Fruit fly (Drosophila melanogaster) whole organism, wandering third instar larva: Measurements from ENCODE around the gene eRF1.
A peak's percentile ranks its signal among the peaks of the same experiment; 100 is the strongest.

ENCODE experiments used
- Abd-B ChIP-seq: fragments of >200 bp; optimal IDR thresholded peaks from 2 replicates; lab custom pipeline; 2017; ENCODE audit warnings: missing biosample characterization, missing genetic modification characterization
- CG32264 ChIP-seq: fragments of 200-800 bp; sonication (Bioruptor generic); optimal IDR thresholded peaks from 2 replicates; lab custom pipeline; 2016; ENCODE audit warnings: missing biosample characterization, missing genetic modification characterization
- CG9705 ChIP-seq: fragments of 200-800 bp; sonication (Bioruptor generic); optimal IDR thresholded peaks from 2 replicates; lab custom pipeline; 2018; ENCODE audit warnings: missing biosample characterization, mild to moderate bottlenecking, missing genetic modification characterization
- CrebA ChIP-seq: fragments of 200-800 bp; sonication (Bioruptor generic); optimal IDR thresholded peaks from 2 replicates; lab custom pipeline; 2016; ENCODE audit warnings: missing biosample characterization, mild to moderate bottlenecking, missing genetic modification characterization, borderline replicate concordance
- Dfd ChIP-seq: fragments of >200 bp; optimal IDR thresholded peaks from 2 replicates; lab custom pipeline; 2017; ENCODE audit warnings: missing biosample characterization, missing genetic modification characterization
- GATAd ChIP-seq: sonication (Bioruptor generic); optimal IDR thresholded peaks from 2 replicates; lab custom pipeline; 2016; ENCODE audit warnings: missing biosample characterization, missing genetic modification characterization
- HLH106 ChIP-seq: fragments of 200-800 bp; optimal IDR thresholded peaks from 3 replicates; lab custom pipeline; 2019; ENCODE audit warnings: missing biosample characterization, mild to moderate bottlenecking, missing genetic modification characterization, moderate library complexity
- Hnf4 ChIP-seq: fragments of 200-800 bp; sonication (Bioruptor generic); optimal IDR thresholded peaks from 2 replicates; lab custom pipeline; 2016; ENCODE audit warnings: missing biosample characterization, mild to moderate bottlenecking, missing genetic modification characterization
- Hr83 ChIP-seq: fragments of 200-300 bp; sonication (Bioruptor generic); optimal IDR thresholded peaks from 2 replicates; lab custom pipeline; 2016; ENCODE audit warnings: missing biosample characterization, mild to moderate bottlenecking, missing genetic modification characterization, moderate library complexity; ENCODE audit not compliant: poor library complexity, severe bottlenecking
- Jra ChIP-seq: sonication (Bioruptor generic); optimal IDR thresholded peaks from 2 replicates; lab custom pipeline; 2016; ENCODE audit warnings: missing biosample characterization, missing genetic modification characterization
- Mio ChIP-seq: sonication (Bioruptor generic); optimal IDR thresholded peaks from 2 replicates; lab custom pipeline; 2016; ENCODE audit warnings: missing biosample characterization, missing genetic modification characterization
- Myc ChIP-seq: fragments of >200 bp; optimal IDR thresholded peaks from 2 replicates; lab custom pipeline; 2017
- N ChIP-seq: fragments of >200 bp; optimal IDR thresholded peaks from 2 replicates; lab custom pipeline; 2018; ENCODE audit warnings: missing biosample characterization, missing external identifiers, missing genetic modification characterization
- OdsH ChIP-seq: fragments of 200-800 bp; sonication (Bioruptor generic); optimal IDR thresholded peaks from 2 replicates; lab custom pipeline; 2016; ENCODE audit warnings: missing biosample characterization, mild to moderate bottlenecking, missing genetic modification characterization
- Rel ChIP-seq, 2 experiments: fragments of 200-800 bp; sonication (Bioruptor generic) in 1 of 2; optimal IDR thresholded peaks; 2 replicates in 1 of 2; 3 replicates in 1 of 2; lab custom pipeline; 2016 to 2019; ENCODE audit warnings: mild to moderate bottlenecking in 2 of 2, missing biosample characterization in 2 of 2, missing genetic modification characterization in 2 of 2, moderate library complexity in 1 of 2
- Sp1 ChIP-seq: fragments of 200-800 bp; sonication (Bioruptor generic); optimal IDR thresholded peaks from 3 replicates; lab custom pipeline; 2019; ENCODE audit warnings: missing biosample characterization, mild to moderate bottlenecking, missing genetic modification characterization, moderate library complexity
- Vsx2 ChIP-seq: fragments of 200-300, 225-300 bp; sonication (Bioruptor generic); optimal IDR thresholded peaks from 2 replicates; lab custom pipeline; 2018; ENCODE audit warnings: missing biosample characterization, missing genetic modification characterization; ENCODE audit not compliant: partially characterized antibody
- br ChIP-seq: fragments of 200-800 bp; sonication (Bioruptor generic); optimal IDR thresholded peaks from 2 replicates; lab custom pipeline; 2016; ENCODE audit warnings: missing biosample characterization, missing genetic modification characterization
- brk ChIP-seq: fragments of 200-800 bp; sonication (Bioruptor generic); optimal IDR thresholded peaks from 2 replicates; lab custom pipeline; 2016; ENCODE audit warnings: missing biosample characterization, mild to moderate bottlenecking, missing genetic modification characterization
- dl ChIP-seq, 2 experiments: fragments of 175-275, 200-275 bp in 1 of 2; fragments of 200-275 bp in 1 of 2; sonication (Bioruptor generic); optimal IDR thresholded peaks; lab custom pipeline; 2018; ENCODE audit warnings: mild to moderate bottlenecking in 2 of 2, missing biosample characterization in 2 of 2, missing genetic modification characterization in 2 of 2, moderate library complexity in 2 of 2; ENCODE audit not compliant: partially characterized antibody in 2 of 2, insufficient read depth in 1 of 2
- dmrt93B ChIP-seq: fragments of 200-800 bp; sonication (Bioruptor generic); optimal IDR thresholded peaks from 2 replicates; lab custom pipeline; 2018; ENCODE audit warnings: missing biosample characterization, mild to moderate bottlenecking, missing genetic modification characterization
- dsf ChIP-seq: sonication (Bioruptor generic); optimal IDR thresholded peaks from 2 replicates; lab custom pipeline; 2016; ENCODE audit warnings: missing biosample characterization, missing genetic modification characterization, borderline replicate concordance
- ey ChIP-seq: fragments of 200-800 bp; sonication (Bioruptor generic); optimal IDR thresholded peaks from 2 replicates; lab custom pipeline; 2016; ENCODE audit warnings: missing biosample characterization, missing genetic modification characterization
- foxo ChIP-seq, 2 experiments: fragments of 200-800 bp; sonication (Bioruptor generic); optimal IDR thresholded peaks; 2 replicates in 1 of 2; 3 replicates in 1 of 2; lab custom pipeline; 2016 to 2017; ENCODE audit warnings: missing biosample characterization in 2 of 2, missing genetic modification characterization in 2 of 2
- fru ChIP-seq: fragments of 200-800 bp; sonication (Bioruptor generic); optimal IDR thresholded peaks from 3 replicates; lab custom pipeline; 2016; ENCODE audit warnings: missing biosample characterization, mild to moderate bottlenecking, missing genetic modification characterization
- h ChIP-seq: fragments of 200-800 bp; sonication (Bioruptor generic); optimal IDR thresholded peaks from 3 replicates; lab custom pipeline; 2016; ENCODE audit warnings: missing biosample characterization, mild to moderate bottlenecking, missing genetic modification characterization
- jim ChIP-seq: fragments of 175-275, 200-325 bp; sonication (Bioruptor generic); optimal IDR thresholded peaks from 2 replicates; lab custom pipeline; 2016; ENCODE audit warnings: missing biosample characterization, mild to moderate bottlenecking, missing genetic modification characterization
- pan ChIP-seq: fragments of >200 bp; optimal IDR thresholded peaks from 2 replicates; lab custom pipeline; 2017
- psq ChIP-seq: fragments of 200-800 bp; sonication (Bioruptor generic); optimal IDR thresholded peaks from 3 replicates; lab custom pipeline; 2017; ENCODE audit warnings: missing biosample characterization, mild to moderate bottlenecking, missing genetic modification characterization, moderate library complexity
- rgr ChIP-seq: fragments of 200-800 bp; sonication (Bioruptor generic); optimal IDR thresholded peaks from 3 replicates; lab custom pipeline; 2016; ENCODE audit warnings: missing biosample characterization, mild to moderate bottlenecking, missing genetic modification characterization
- sage ChIP-seq: fragments of 200-800 bp; sonication (Bioruptor generic); optimal IDR thresholded peaks from 2 replicates; lab custom pipeline; 2016; ENCODE audit warnings: missing biosample characterization, mild to moderate bottlenecking, missing genetic modification characterization
- sv ChIP-seq: fragments of 200-800 bp; sonication (Bioruptor generic); optimal IDR thresholded peaks from 3 replicates; lab custom pipeline; 2016; ENCODE audit warnings: missing biosample characterization, missing genetic modification characterization
- tai ChIP-seq: sonication (Bioruptor generic); optimal IDR thresholded peaks from 2 replicates; lab custom pipeline; 2016; ENCODE audit warnings: missing biosample characterization, missing genetic modification characterization
- usp ChIP-seq: fragments of >200 bp; optimal IDR thresholded peaks from 2 replicates; lab custom pipeline; 2017; ENCODE audit warnings: missing biosample characterization, missing genetic modification characterization
- woc ChIP-seq: sonication (Bioruptor generic); optimal IDR thresholded peaks from 2 replicates; lab custom pipeline; 2016; ENCODE audit warnings: missing biosample characterization, mild to moderate bottlenecking, missing genetic modification characterization

Gene eRF1

dm6 chr3L:20375878-20376563, 27.9 kb downstream of the eRF1 start, which contains the start of the genes Ide and RhoBTB (continued):
- TF ChIP-seq psq (GFP tag; lab: Kevin White, UChicago): peak; percentile 69
- TF ChIP-seq fru (GFP tag; lab: Kevin White, UChicago): peak; percentile 84
- no peak for TF ChIP-seq sage
- TF ChIP-seq pan (lab: Kevin White, UChicago): no peak
- TF ChIP-seq Hr83 (GFP tag; lab: Kevin White, UChicago): peak; percentile 37
- peak; percentile 83 for TF ChIP-seq h

- TF ChIP-seq usp (GFP tag; lab: Kevin White, UChicago) (no peak), psq (GFP tag; lab: Kevin White, UChicago) (no peak), Sp1 (GFP tag; lab: Kevin White, UChicago) (no peak), rgr (no peak)
- TF ChIP-seq, all 38 proteins: peak for 0
These were observed 28.4 kb downstream of the eRF1 start for dm6 chr3L:20376564-20376920.

DNA sequence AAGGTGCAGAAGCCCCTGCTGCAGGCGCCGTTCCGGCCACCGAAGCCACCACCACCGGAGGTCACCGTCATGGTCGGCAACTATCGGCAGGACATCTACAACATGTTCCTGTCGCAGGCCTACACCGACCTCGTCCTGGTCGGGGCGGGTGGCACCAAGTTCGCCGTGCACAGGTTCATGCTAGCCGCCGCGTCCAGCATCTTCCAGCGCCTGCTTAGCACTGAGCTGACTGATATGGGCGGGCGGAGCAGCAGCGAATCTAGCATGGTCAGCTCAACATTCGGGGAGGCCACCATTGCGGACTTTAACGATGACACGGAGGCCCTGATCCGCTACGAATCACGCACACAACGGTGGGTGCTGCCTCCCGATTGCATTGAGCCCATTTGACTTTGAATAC, 31.3 kb downstream of the eRF1 start:
- TF ChIP-seq tai (no peak), Dfd (GFP tag; lab: Kevin White, UChicago) (no peak), CrebA (GFP tag; lab: Kevin White, UChicago) (no peak), HLH106 (tag; lab: Kevin White, UChicago) (no peak), fru (GFP tag; lab: Kevin White, UChicago) (no peak), dl (GFP tag; optimal IDR thresholded peaks at IDR 0.05; lab: Kevin White, UChicago; ENCODE audit: insufficient read depth in 1 of 2, partially characterized antibody in 2 of 2) (no peak), usp (GFP tag; lab: Kevin White, UChicago) (no peak), jim (GFP tag; lab: Kevin White, UChicago) (no peak), Jra (no peak), foxo (GFP tag; optimal IDR thresholded peaks at IDR 0.05; lab: Kevin White, UChicago) (no peak), Hr83 (GFP tag; lab: Kevin White, UChicago) (no peak), ey (no peak), h (no peak)

DNA sequence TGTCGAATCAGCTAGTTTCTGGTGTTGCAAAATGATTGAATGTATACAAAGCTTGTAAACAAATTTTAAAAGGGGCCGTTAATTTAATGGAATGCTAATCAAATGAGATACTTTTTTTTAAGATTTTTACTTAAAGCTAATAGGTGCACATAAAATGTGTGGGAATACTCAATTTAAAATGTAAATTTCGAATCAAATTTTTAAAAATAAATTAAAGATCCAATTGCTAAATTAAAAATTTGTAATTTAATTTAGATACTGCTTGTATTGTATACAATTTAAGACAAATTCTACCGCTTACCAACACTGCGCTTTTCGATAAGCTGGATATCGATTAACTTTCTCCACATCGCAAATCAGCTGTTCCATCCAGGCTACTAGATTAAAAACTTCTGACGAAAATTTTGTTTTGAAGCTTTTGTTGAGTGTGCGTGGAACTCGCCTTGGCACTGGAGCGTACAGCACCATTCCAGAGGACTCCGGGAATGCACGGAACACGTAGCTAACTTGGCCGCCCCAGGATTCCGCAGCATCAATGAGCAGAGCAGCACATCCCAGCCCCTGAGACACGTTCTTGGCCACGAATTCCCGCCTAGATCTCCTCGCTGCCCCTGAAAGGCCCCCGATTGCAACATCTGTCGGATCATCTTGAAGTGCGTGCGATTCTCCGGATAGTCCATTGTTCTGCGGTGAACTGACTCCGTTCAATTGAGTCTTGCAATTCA, 36.1 kb downstream of the eRF1 start, which contains the start of the genes CG5498 and fbl:
Gene CG5498, minus strand, starts transcription at position 24 of the 725 bp plus-strand sequence.
Gene fbl, plus strand, starts transcription at position 344 of the 725 bp plus-strand sequence.
- TF ChIP-seq dsf (GFP tag; lab: Kevin White, UChicago) (peak; percentile 75), Vsx2 (GFP tag; lab: Kevin White, UChicago) (no peak), woc (GFP tag; lab: Kevin White, UChicago) (peak; percentile 64), dmrt93B (GFP tag; lab: Kevin White, UChicago) (peak; percentile 44), Sp1 (GFP tag; lab: Kevin White, UChicago) (peak; percentile 78), ey (peak; percentile 82), jim (GFP tag; lab: Kevin White, UChicago) (no peak), N (GFP tag; lab: Kevin White, UChicago) (no peak), CG32264 (peak; percentile 6), HLH106 (tag; lab: Kevin White, UChicago) (peak; percentile 79), Jra (peak; percentile 79), sage (peak; percentile 48), Rel (GFP tag; optimal IDR thresholded peaks at IDR 0.05; lab: Kevin White, UChicago) (no peak), Rel (tag; optimal IDR thresholded peaks at IDR 0.05; lab: Kevin White, UChicago) (peak; percentile 57), Mio (GFP tag; lab: Kevin White, UChicago) (no peak), rgr (peak; percentile 86), sv (GFP tag; lab: Kevin White, UChicago) (peak; percentile 54), usp (GFP tag; lab: Kevin White, UChicago) (no peak), h (peak; percentile 86), GATAd (GFP tag; lab: Kevin White, UChicago) (peak; percentile 60), Hr83 (GFP tag; lab: Kevin White, UChicago) (peak; percentile 48), br (GFP tag; lab: Kevin White, UChicago) (peak; percentile 81), dl (GFP tag; optimal IDR thresholded peaks at IDR 0.05; lab: Kevin White, UChicago; ENCODE audit: insufficient read depth in 1 of 2, partially characterized antibody in 2 of 2) (no peak), CG9705 (GFP tag; lab: Kevin White, UChicago) (peak; percentile 38), Myc (lab: Kevin White, UChicago) (no peak), Hnf4 (peak; percentile 85), brk (GFP tag; lab: Kevin White, UChicago) (peak; percentile 91), fru (GFP tag; lab: Kevin White, UChicago) (peak; percentile 81), psq (GFP tag; lab: Kevin White, UChicago) (peak; percentile 77), foxo (GFP tag; optimal IDR thresholded peaks at IDR 0.05; lab: Kevin White, UChicago) (peak in 1 of 2 experiments; percentile 89), Abd-B (no peak), OdsH (GFP tag; lab: Kevin White, UChicago) (peak; percentile 85)
